Worm (Caenorhabditis elegans): Measurements from ENCODE around the gene srz-99.

DNA sequence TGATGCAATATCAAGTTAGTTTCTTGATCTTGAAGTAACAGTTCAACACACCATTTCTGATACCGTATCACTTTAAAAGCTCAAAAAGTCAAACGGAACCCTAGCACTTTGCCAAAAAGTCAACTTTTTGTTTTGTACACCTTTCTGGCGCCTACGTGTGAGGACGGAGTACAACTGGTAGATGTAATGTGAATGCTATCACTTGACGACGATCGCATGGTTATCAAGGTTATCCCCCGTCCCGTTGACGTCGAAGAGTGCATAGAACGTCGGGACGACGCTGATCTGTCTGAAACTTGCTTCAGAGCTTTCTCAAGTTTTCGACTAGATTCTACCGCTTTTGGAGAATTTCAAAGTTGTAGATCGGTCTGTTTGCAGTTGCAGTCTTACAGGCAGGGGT, 49.9 kb downstream of the srz-99 start:
- TF ChIP-seq lsy-2 (tag; optimal IDR thresholded peaks at IDR 0.05) (no peak), pag-3 (tag; optimal IDR thresholded peaks at IDR 0.05; ENCODE audit: borderline replicate concordance, insufficient read depth) (no peak), nhr-12 (tag; optimal IDR thresholded peaks at IDR 0.05) (no peak), nhr-76 (tag; optimal IDR thresholded peaks at IDR 0.05) (no peak), lin-35 (GFP tag; optimal IDR thresholded peaks at IDR 0.05) (no peak), unc-62 (GFP tag; optimal IDR thresholded peaks at IDR 0.05) (no peak), sox-4 (tag; optimal IDR thresholded peaks at IDR 0.05) (no peak)

Measured in whole organism, L1 larva.